Worm (Caenorhabditis elegans): ENCODE measurements around the gene nid-1.

DNA sequence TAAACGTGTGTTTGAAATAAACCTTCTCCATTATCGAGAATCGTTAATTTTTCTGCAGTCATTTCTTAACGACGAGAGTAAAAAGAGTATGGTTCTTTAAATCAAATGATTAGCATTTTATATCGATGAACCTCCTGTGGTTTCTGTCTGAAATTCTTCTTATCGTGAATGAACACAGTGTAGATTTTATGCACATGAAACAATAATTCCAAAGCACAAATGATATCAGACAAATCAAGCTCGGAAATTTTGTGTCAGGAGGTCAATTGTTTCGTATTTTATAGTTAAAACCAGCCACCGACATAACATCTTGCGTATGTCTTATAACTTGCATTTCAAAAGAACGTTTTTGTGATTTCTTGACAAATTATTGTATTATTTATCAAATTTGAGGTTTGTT is 27.2 kb downstream of the nid-1 start, which contains the start of gene T16G1.6:
- TF ChIP-seq tab-1 (GFP tag; IDR thresholded peaks at IDR 0.05) (no peak), ztf-29 (GFP tag; IDR thresholded peaks at IDR 0.05) (no peak), klf-2 (GFP tag; conservative IDR thresholded peaks at IDR 0.05) (no peak), cog-1 (tag; optimal IDR thresholded peaks at IDR 0.05) (no peak), ref-1 (GFP tag; conservative IDR thresholded peaks at IDR 0.05) (no peak), flt-1 (GFP tag; IDR thresholded peaks at IDR 0.05) (no peak)

Data from whole organism, midembryonic.